Worm (Caenorhabditis elegans) whole organism, L2 larva: Measurements from ENCODE around the gene ZK593.2.

Source experiments
- C34F6.9 ChIP-seq: fragments of 150-350 bp; optimal IDR thresholded peaks from 2 replicates; lab custom pipeline; 2014; ENCODE audit warnings: missing biosample characterization, missing genetic modification characterization
- F13H6.1 ChIP-seq: sonication (generic microtip); optimal IDR thresholded peaks from 2 replicates; lab custom pipeline; 2016; ENCODE audit warnings: missing genetic modification characterization, missing compliant biosample characterization
- R02D3.7 ChIP-seq: fragments of 150-350 bp; optimal IDR thresholded peaks from 2 replicates; lab custom pipeline; 2014; ENCODE audit warnings: missing biosample characterization, missing genetic modification characterization
- Y55F3AM.14 ChIP-seq: fragments of 200-800 bp; sonication (Bioruptor generic); optimal IDR thresholded peaks from 2 replicates; lab custom pipeline; 2018; ENCODE audit warnings: mild to moderate bottlenecking, missing genetic modification characterization, missing compliant biosample characterization
- alr-1 ChIP-seq: fragments of 150-350 bp; optimal IDR thresholded peaks from 2 replicates; lab custom pipeline; 2014; ENCODE audit warnings: missing biosample characterization, missing genetic modification characterization
- aly-2 ChIP-seq: fragments of 150-350 bp; optimal IDR thresholded peaks from 2 replicates; lab custom pipeline; 2014; ENCODE audit warnings: missing biosample characterization, missing genetic modification characterization
- ama-1 ChIP-seq: fragments of 150-350 bp; optimal IDR thresholded peaks from 2 replicates; lab custom pipeline; 2018; ENCODE audit warnings: inconsistent platforms
- blmp-1 ChIP-seq: sonication (generic microtip); optimal IDR thresholded peaks from 2 replicates; lab custom pipeline; 2017; ENCODE audit warnings: missing genetic modification characterization, mild to moderate bottlenecking, missing compliant biosample characterization, antibody characterized with exemption, moderate library complexity; ENCODE audit not compliant: insufficient read depth
- ceh-16 ChIP-seq: fragments of 150-350 bp; optimal IDR thresholded peaks from 2 replicates; lab custom pipeline; 2014; ENCODE audit warnings: missing biosample characterization, missing genetic modification characterization
- ceh-82 ChIP-seq: fragments of 150-350 bp; optimal IDR thresholded peaks from 2 replicates; lab custom pipeline; 2014; ENCODE audit warnings: missing biosample characterization, missing genetic modification characterization
- crh-2 ChIP-seq: sonication (generic microtip); optimal IDR thresholded peaks from 2 replicates; lab custom pipeline; 2017; ENCODE audit warnings: missing biosample characterization, missing genetic modification characterization
- dmd-4 ChIP-seq: sonication (generic microtip); optimal IDR thresholded peaks from 2 replicates; lab custom pipeline; 2017; ENCODE audit warnings: missing biosample characterization, missing genetic modification characterization
- egl-27 ChIP-seq: sonication (generic microtip); optimal IDR thresholded peaks from 3 replicates; lab custom pipeline; 2017; ENCODE audit warnings: missing biosample characterization, missing genetic modification reagents, missing genetic modification characterization
- fos-1 ChIP-seq: fragments of 150-350 bp; optimal IDR thresholded peaks from 2 replicates; lab custom pipeline; 2014; ENCODE audit warnings: missing biosample characterization, missing genetic modification characterization
- gmeb-1 ChIP-seq: fragments of 150-350 bp; optimal IDR thresholded peaks from 2 replicates; lab custom pipeline; 2014; ENCODE audit warnings: missing biosample characterization, missing genetic modification characterization
- lin-39 ChIP-seq: fragments of 150-350 bp; optimal IDR thresholded peaks from 2 replicates; lab custom pipeline; 2014; ENCODE audit warnings: missing biosample characterization, missing genetic modification reagents, missing genetic modification characterization
- lsy-2 ChIP-seq, 2 experiments: fragments of 150-350 bp in 1 of 2; sonication (generic microtip) in 1 of 2; optimal IDR thresholded peaks; 2 replicates each; lab custom pipeline; 2014 to 2017; ENCODE audit warnings: missing biosample characterization in 2 of 2, missing genetic modification characterization in 2 of 2
- mbf-1 ChIP-seq: sonication (generic microtip); optimal IDR thresholded peaks from 2 replicates; lab custom pipeline; 2017; ENCODE audit warnings: missing biosample characterization, missing genetic modification characterization
- mdl-1 ChIP-seq, 2 experiments: fragments of 150-350 bp in 1 of 2; sonication (generic microtip) in 1 of 2; optimal IDR thresholded peaks; 2 replicates each; lab custom pipeline; 2017; ENCODE audit warnings: missing biosample characterization in 2 of 2, missing genetic modification characterization in 2 of 2
- nhr-10 ChIP-seq: sonication (generic microtip); optimal IDR thresholded peaks from 2 replicates; lab custom pipeline; 2017; ENCODE audit warnings: missing biosample characterization, missing genetic modification characterization
- nhr-11 ChIP-seq: fragments of 150-350 bp; optimal IDR thresholded peaks from 2 replicates; lab custom pipeline; 2014; ENCODE audit warnings: missing biosample characterization, missing genetic modification characterization
- nhr-12 ChIP-seq: fragments of 150-350 bp; optimal IDR thresholded peaks from 2 replicates; lab custom pipeline; 2014; ENCODE audit warnings: missing biosample characterization, missing genetic modification characterization
- nhr-129 ChIP-seq: fragments of 150-350 bp; optimal IDR thresholded peaks from 2 replicates; lab custom pipeline; 2014; ENCODE audit warnings: missing biosample characterization, missing genetic modification characterization
- nhr-21 ChIP-seq: fragments of 150-350 bp; optimal IDR thresholded peaks from 2 replicates; lab custom pipeline; 2014; ENCODE audit warnings: missing biosample characterization, missing genetic modification characterization
- nhr-23 ChIP-seq: fragments of 150-350 bp; optimal IDR thresholded peaks from 2 replicates; lab custom pipeline; 2014; ENCODE audit warnings: missing biosample characterization, missing genetic modification reagents, missing genetic modification characterization
- nhr-6 ChIP-seq: fragments of 150-350 bp; optimal IDR thresholded peaks from 2 replicates; lab custom pipeline; 2014; ENCODE audit warnings: missing biosample characterization, missing genetic modification characterization
- nhr-77 ChIP-seq: fragments of 150-350 bp; optimal IDR thresholded peaks from 2 replicates; lab custom pipeline; 2014; ENCODE audit warnings: missing biosample characterization, missing genetic modification characterization
- skn-1 ChIP-seq: sonication (generic microtip); optimal IDR thresholded peaks from 2 replicates; lab custom pipeline; 2017; ENCODE audit warnings: missing biosample characterization, missing genetic modification characterization
- sma-3 ChIP-seq: sonication (generic microtip); optimal IDR thresholded peaks from 2 replicates; lab custom pipeline; 2016; ENCODE audit warnings: missing genetic modification reagents, missing genetic modification characterization, missing compliant biosample characterization
- sma-9 ChIP-seq, 2 experiments: fragments of 150-350 bp in 1 of 2; sonication (generic microtip) in 1 of 2; optimal IDR thresholded peaks; 2 replicates each; lab custom pipeline; 2014 to 2016; ENCODE audit warnings: missing genetic modification characterization in 2 of 2, mild to moderate bottlenecking in 1 of 2, missing biosample characterization in 1 of 2, missing compliant biosample characterization in 1 of 2, missing genetic modification reagents in 1 of 2, moderate library complexity in 1 of 2
- unc-39 ChIP-seq: fragments of 150-350 bp; optimal IDR thresholded peaks from 2 replicates; lab custom pipeline; 2014; ENCODE audit warnings: missing biosample characterization, missing genetic modification characterization
- unc-55 ChIP-seq: fragments of 150-350 bp; sonication (generic microtip); optimal IDR thresholded peaks from 3 replicates; lab custom pipeline; 2014; ENCODE audit warnings: missing biosample characterization, missing genetic modification reagents, missing genetic modification characterization
- unc-62 ChIP-seq: fragments of 150-350 bp; optimal IDR thresholded peaks from 2 replicates; lab custom pipeline; 2014; ENCODE audit warnings: missing biosample characterization, missing genetic modification reagents, missing genetic modification characterization
- zag-1 ChIP-seq: fragments of 150-350 bp; optimal IDR thresholded peaks from 2 replicates; lab custom pipeline; 2014; ENCODE audit warnings: missing biosample characterization, missing genetic modification characterization
- ztf-11 ChIP-seq: sonication (generic microtip); optimal IDR thresholded peaks from 2 replicates; lab custom pipeline; 2017; ENCODE audit warnings: missing biosample characterization, missing genetic modification characterization
- ztf-4 ChIP-seq: fragments of 150-350 bp; optimal IDR thresholded peaks from 2 replicates; lab custom pipeline; 2014; ENCODE audit warnings: missing biosample characterization, missing genetic modification characterization

Gene ZK593.2

ce11 chrIV:10902476-10902875 lies 10.7 kb upstream of the ZK593.2 start:
- no peak for TF ChIP-seq C34F6.9 (tag; lab: Kevin White, UChicago)
- no peak for TF ChIP-seq mdl-1 (tag; optimal IDR thresholded peaks at IDR 0.05; lab: Kevin White, UChicago)
- no peak for TF ChIP-seq blmp-1 (tag; lab: Kevin White, UChicago)
- no peak for TF ChIP-seq mbf-1
- TF ChIP-seq nhr-21 (tag; lab: Kevin White, UChicago): no peak
- no peak for TF ChIP-seq ama-1 (lab: Kevin White, UChicago)
- TF ChIP-seq nhr-12 (tag; lab: Kevin White, UChicago): no peak
- no peak for TF ChIP-seq crh-2 (tag; lab: Kevin White, UChicago)
- no peak for TF ChIP-seq nhr-23 (tag; lab: Kevin White, UChicago)
- TF ChIP-seq nhr-77 (tag; lab: Kevin White, UChicago): no peak
- TF ChIP-seq nhr-11 (tag; lab: Kevin White, UChicago): no peak
- TF ChIP-seq nhr-6 (tag; lab: Kevin White, UChicago): no peak
- TF ChIP-seq Y55F3AM.14 (GFP tag; lab: Kevin White, UChicago): no peak
- no peak for TF ChIP-seq nhr-10
- TF ChIP-seq lin-39 (tag; lab: Kevin White, UChicago): no peak
- TF ChIP-seq egl-27 (tag; lab: Kevin White, UChicago): no peak
- TF ChIP-seq skn-1: no peak

ce11 chrIV:10904282-10904681 lies 8.9 kb upstream of the ZK593.2 start, which contains the start of gene ZK596.3:
Gene ZK596.3 (minus strand): TSS chrIV:10904382.
- TF ChIP-seq lin-39 (tag; lab: Kevin White, UChicago): no peak
- TF ChIP-seq ztf-11: no peak
- TF ChIP-seq zag-1 (tag; lab: Kevin White, UChicago): no peak
- TF ChIP-seq Y55F3AM.14 (GFP tag; lab: Kevin White, UChicago): no peak
- no peak for TF ChIP-seq ztf-4 (tag; lab: Kevin White, UChicago)
- TF ChIP-seq dmd-4 (tag; lab: Kevin White, UChicago): no peak
- TF ChIP-seq nhr-21 (tag; lab: Kevin White, UChicago): no peak
- TF ChIP-seq unc-62: no peak
- TF ChIP-seq blmp-1 (tag; lab: Kevin White, UChicago): no peak
- TF ChIP-seq crh-2 (tag; lab: Kevin White, UChicago): no peak
- no peak for TF ChIP-seq ceh-16 (tag; lab: Kevin White, UChicago)
- no peak for TF ChIP-seq lsy-2 (tag; optimal IDR thresholded peaks at IDR 0.05; lab: Kevin White, UChicago)
- no peak for TF ChIP-seq ama-1 (lab: Kevin White, UChicago)
- no peak for TF ChIP-seq C34F6.9 (tag; lab: Kevin White, UChicago)
- TF ChIP-seq aly-2: no peak
- TF ChIP-seq sma-9 (GFP tag; optimal IDR thresholded peaks at IDR 0.05; lab: Kevin White, UChicago): no peak
- TF ChIP-seq sma-9 (tag; optimal IDR thresholded peaks at IDR 0.05; lab: Kevin White, UChicago): no peak
- no peak for TF ChIP-seq nhr-11 (tag; lab: Kevin White, UChicago)

DNA sequence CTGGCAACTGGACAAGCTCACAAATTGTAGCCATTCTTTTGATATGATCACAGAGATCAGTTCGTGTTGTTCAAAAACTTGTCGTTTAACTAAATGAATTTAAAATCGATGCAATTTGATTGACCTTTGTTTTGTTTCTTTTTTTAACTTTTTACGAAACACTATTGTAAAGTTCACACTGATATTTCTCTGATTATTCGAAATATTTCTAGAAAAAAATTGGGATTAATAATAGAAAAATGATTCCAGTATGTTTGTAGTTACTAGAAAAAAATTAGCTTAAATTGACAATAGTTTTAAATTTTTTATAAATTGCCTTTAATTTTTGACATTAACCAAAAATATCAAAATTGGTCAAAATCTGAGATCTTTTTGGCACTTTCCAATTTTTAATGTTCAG lies 4.0 kb upstream of the ZK593.2 start, which contains the start of gene ZK596.2:
ZK596.2 (minus strand) TSS at position 101 of the 400 bp plus-strand sequence.
- TF ChIP-seq crh-2 (tag; lab: Kevin White, UChicago): no peak
- TF ChIP-seq dmd-4 (tag; lab: Kevin White, UChicago): no peak
- TF ChIP-seq R02D3.7: no peak
- no peak for TF ChIP-seq gmeb-1 (tag; lab: Kevin White, UChicago)
- TF ChIP-seq mdl-1 (tag; optimal IDR thresholded peaks at IDR 0.05; lab: Kevin White, UChicago): no peak
- TF ChIP-seq F13H6.1 (tag; lab: Kevin White, UChicago): no peak
- TF ChIP-seq nhr-21 (tag; lab: Kevin White, UChicago): no peak
- TF ChIP-seq ztf-4 (tag; lab: Kevin White, UChicago): no peak
- no peak for TF ChIP-seq unc-39 (tag; lab: Kevin White, UChicago)

DNA sequence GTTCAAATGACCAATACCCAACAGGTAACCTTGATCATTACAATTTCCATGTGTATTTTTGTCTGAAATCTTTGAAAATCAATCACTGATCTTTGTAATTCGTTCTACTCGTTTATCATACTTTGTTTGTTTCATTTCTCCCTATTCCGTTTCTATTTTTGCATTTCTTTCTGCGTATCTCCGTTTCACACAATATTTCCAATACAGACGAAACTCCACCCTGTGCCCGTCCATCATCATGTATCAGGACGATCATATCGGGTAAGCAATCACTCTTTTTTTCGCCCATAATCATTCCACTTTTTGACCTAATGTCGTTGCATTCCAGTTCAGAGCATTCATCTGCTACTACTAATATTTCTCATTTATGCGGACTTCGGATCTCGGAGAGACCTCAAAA lies 3.5 kb upstream of the ZK593.2 start, which contains the start of gene pyk-2:
pyk-2 (plus strand) TSS at position 206 of the 400 bp plus-strand sequence.
- TF ChIP-seq sma-9 (GFP tag; optimal IDR thresholded peaks at IDR 0.05; lab: Kevin White, UChicago): peak; percentile 78
- TF ChIP-seq sma-9 (tag; optimal IDR thresholded peaks at IDR 0.05; lab: Kevin White, UChicago): no peak
- TF ChIP-seq ceh-82 (tag; lab: Kevin White, UChicago): no peak
- peak; percentile 70 for TF ChIP-seq fos-1
- TF ChIP-seq nhr-129 (tag; lab: Kevin White, UChicago): peak; percentile 45
- no peak for TF ChIP-seq ztf-4 (tag; lab: Kevin White, UChicago)
- no peak for TF ChIP-seq lsy-2 (tag; optimal IDR thresholded peaks at IDR 0.05; lab: Kevin White, UChicago)
- TF ChIP-seq sma-3 (GFP tag; lab: Kevin White, UChicago): peak; percentile 48
- TF ChIP-seq nhr-21 (tag; lab: Kevin White, UChicago): no peak
- TF ChIP-seq alr-1: no peak
- TF ChIP-seq crh-2 (tag; lab: Kevin White, UChicago): peak; percentile 64
- TF ChIP-seq unc-55 (GFP tag; lab: Kevin White, UChicago): no peak
- no peak for TF ChIP-seq egl-27 (tag; lab: Kevin White, UChicago)
